Fruit fly (Drosophila melanogaster): ENCODE measurements around the gene Tbcd.

The Tbcd gene

dm6 chr2L:2132215-2132614 is 15.1 kb upstream of the Tbcd start:
- TF ChIP-seq kay (GFP tag; ENCODE audit: borderline replicate concordance), result peak; percentile 85
- no peak for TF ChIP-seq pad (GFP tag; optimal IDR thresholded peaks at IDR 0.05)

dm6 chr2L:2133009-2133408 is 14.3 kb upstream of the Tbcd start:
- TF ChIP-seq CG7045 (GFP tag; optimal IDR thresholded peaks at IDR 0.05), result no peak
- peak; percentile 10 for TF ChIP-seq Crg-1 (GFP tag; optimal IDR thresholded peaks at IDR 0.05)
- TF ChIP-seq ovo (GFP tag; optimal IDR thresholded peaks at IDR 0.05), result no peak
- TF ChIP-seq Hr96 (GFP tag; optimal IDR thresholded peaks at IDR 0.05), result no peak
- no peak for TF ChIP-seq tj (GFP tag; optimal IDR thresholded peaks at IDR 0.05)
- TF ChIP-seq CG1620 (GFP tag; optimal IDR thresholded peaks at IDR 0.05), result no peak
- TF ChIP-seq CG14711 (tag; optimal IDR thresholded peaks at IDR 0.05), result peak; percentile 7
- no peak for TF ChIP-seq pad (GFP tag; optimal IDR thresholded peaks at IDR 0.05)
- no peak for TF ChIP-seq Mnt (GFP tag; optimal IDR thresholded peaks at IDR 0.05)
- TF ChIP-seq bab1 (GFP tag; optimal IDR thresholded peaks at IDR 0.05), result peak; percentile 15
- no peak for TF ChIP-seq kay (GFP tag; ENCODE audit: borderline replicate concordance)
- TF ChIP-seq CG7101 (tag; optimal IDR thresholded peaks at IDR 0.05), result peak; percentile 16
- no peak for TF ChIP-seq Clk (GFP tag; optimal IDR thresholded peaks at IDR 0.05)
- TF ChIP-seq cnc (optimal IDR thresholded peaks at IDR 0.05), result no peak
- no peak for TF ChIP-seq CG12768 (GFP tag; optimal IDR thresholded peaks at IDR 0.05)
- no peak for TF ChIP-seq cic (GFP tag; optimal IDR thresholded peaks at IDR 0.05)
- no peak for TF ChIP-seq toe (GFP tag; optimal IDR thresholded peaks at IDR 0.05)
- TF ChIP-seq CG5204 (GFP tag; optimal IDR thresholded peaks at IDR 0.05), result no peak
- TF ChIP-seq CG33017 (tag; optimal IDR thresholded peaks at IDR 0.05), result peak; percentile 21
- TF ChIP-seq CG11617 (GFP tag; optimal IDR thresholded peaks at IDR 0.05), result no peak

dm6 chr2L:2144725-2145656 is 2.3 kb upstream of the Tbcd start, which contains the start of gene tho2:
Gene tho2 (minus strand): TSS chr2L:2145187.
- TF ChIP-seq kay (GFP tag; ENCODE audit: borderline replicate concordance), result no peak
- TF ChIP-seq cnc (optimal IDR thresholded peaks at IDR 0.05), result no peak
- no peak for TF ChIP-seq CG14711 (tag; optimal IDR thresholded peaks at IDR 0.05)
- TF ChIP-seq cic (GFP tag; optimal IDR thresholded peaks at IDR 0.05), result no peak
- no peak for TF ChIP-seq CG12768 (GFP tag; optimal IDR thresholded peaks at IDR 0.05)
- no peak for TF ChIP-seq bab1 (GFP tag; optimal IDR thresholded peaks at IDR 0.05)
- no peak for TF ChIP-seq Crg-1 (GFP tag; optimal IDR thresholded peaks at IDR 0.05)
- TF ChIP-seq pad (GFP tag; optimal IDR thresholded peaks at IDR 0.05), result no peak
- no peak for TF ChIP-seq toe (GFP tag; optimal IDR thresholded peaks at IDR 0.05)
- TF ChIP-seq CG33017 (tag; optimal IDR thresholded peaks at IDR 0.05), result no peak
- TF ChIP-seq Mnt (GFP tag; optimal IDR thresholded peaks at IDR 0.05), result no peak

- TF ChIP-seq CG14711 (tag; optimal IDR thresholded peaks at IDR 0.05) (no peak), CG11617 (GFP tag; optimal IDR thresholded peaks at IDR 0.05) (peak; percentile 45), Mnt (GFP tag; optimal IDR thresholded peaks at IDR 0.05) (peak; percentile 55), kay (GFP tag; ENCODE audit: borderline replicate concordance) (no peak), CG7101 (tag; optimal IDR thresholded peaks at IDR 0.05) (peak; percentile 21)
Observed at dm6 chr2L:2151544-2152290, 4.4 kb downstream of the Tbcd start, which contains the start of gene AIF. Gene AIF (plus strand): TSS chr2L:2151754.

dm6 chr2L:2155453-2155852 is 8.1 kb downstream of the Tbcd start, which contains the start of gene CG15382:
Gene CG15382 (plus strand): TSS chr2L:2155753.
- TF ChIP-seq kay (GFP tag; ENCODE audit: borderline replicate concordance) (no peak), CG5204 (GFP tag; optimal IDR thresholded peaks at IDR 0.05) (no peak), pad (GFP tag; optimal IDR thresholded peaks at IDR 0.05) (no peak), CG7045 (GFP tag; optimal IDR thresholded peaks at IDR 0.05) (no peak), Mnt (GFP tag; optimal IDR thresholded peaks at IDR 0.05) (no peak), Crg-1 (GFP tag; optimal IDR thresholded peaks at IDR 0.05) (no peak), ovo (GFP tag; optimal IDR thresholded peaks at IDR 0.05) (no peak)

- TF ChIP-seq CG7045 (GFP tag; optimal IDR thresholded peaks at IDR 0.05), result no peak
- no peak for TF ChIP-seq toe (GFP tag; optimal IDR thresholded peaks at IDR 0.05)
- no peak for TF ChIP-seq CG11617 (GFP tag; optimal IDR thresholded peaks at IDR 0.05)
- TF ChIP-seq CG1620 (GFP tag; optimal IDR thresholded peaks at IDR 0.05), result no peak
- no peak for TF ChIP-seq Hr96 (GFP tag; optimal IDR thresholded peaks at IDR 0.05)
- TF ChIP-seq cic (GFP tag; optimal IDR thresholded peaks at IDR 0.05), result peak; percentile 16
- TF ChIP-seq CG7101 (tag; optimal IDR thresholded peaks at IDR 0.05), result no peak
- no peak for TF ChIP-seq pad (GFP tag; optimal IDR thresholded peaks at IDR 0.05)
- TF ChIP-seq CG5204 (GFP tag; optimal IDR thresholded peaks at IDR 0.05), result no peak
- no peak for TF ChIP-seq CG12768 (GFP tag; optimal IDR thresholded peaks at IDR 0.05)
- TF ChIP-seq tj (GFP tag; optimal IDR thresholded peaks at IDR 0.05), result no peak
- no peak for TF ChIP-seq bab1 (GFP tag; optimal IDR thresholded peaks at IDR 0.05)
- no peak for TF ChIP-seq Crg-1 (GFP tag; optimal IDR thresholded peaks at IDR 0.05)
- no peak for TF ChIP-seq cnc (optimal IDR thresholded peaks at IDR 0.05)
- no peak for TF ChIP-seq CG33017 (tag; optimal IDR thresholded peaks at IDR 0.05)
- TF ChIP-seq CG14711 (tag; optimal IDR thresholded peaks at IDR 0.05), result no peak
- peak; percentile 13 for TF ChIP-seq ovo (GFP tag; optimal IDR thresholded peaks at IDR 0.05)
- TF ChIP-seq Mnt (GFP tag; optimal IDR thresholded peaks at IDR 0.05), result no peak
- TF ChIP-seq Clk (GFP tag; optimal IDR thresholded peaks at IDR 0.05), result no peak
- peak; percentile 75 for TF ChIP-seq kay (GFP tag; ENCODE audit: borderline replicate concordance)
Observed at dm6 chr2L:2161244-2162243, 14.2 kb downstream of the Tbcd start.

Data from whole organism, adult.